Worm (Caenorhabditis elegans): ENCODE results near the gene C17B7.4.

DNA sequence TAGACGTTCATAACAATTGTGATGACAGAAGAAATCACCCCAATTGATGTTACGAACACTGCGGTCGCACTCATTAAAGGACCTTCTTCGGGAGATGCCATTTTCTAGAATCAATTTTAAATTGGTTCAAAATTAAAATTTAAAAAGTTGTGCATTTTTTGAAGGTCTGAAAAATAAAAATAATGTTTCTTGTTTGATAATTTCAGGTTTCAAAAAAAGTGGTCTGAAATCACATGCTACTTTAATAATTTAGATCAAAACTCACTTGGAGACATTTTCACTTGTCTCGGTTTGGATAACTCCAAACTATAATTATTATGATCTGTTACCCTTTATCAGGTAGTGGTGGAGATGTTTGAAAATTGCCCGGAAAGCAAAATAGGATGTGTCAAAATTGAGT, 37.9 kb downstream of the C17B7.4 start, which contains the start of gene srbc-2:
- TF ChIP-seq unc-39 (tag; optimal IDR thresholded peaks at IDR 0.05) (no peak), unc-62 (GFP tag; optimal IDR thresholded peaks at IDR 0.05) (no peak), blmp-1 (tag; optimal IDR thresholded peaks at IDR 0.05) (no peak), mls-2 (tag; optimal IDR thresholded peaks at IDR 0.05) (no peak), flh-1 (GFP tag; optimal IDR thresholded peaks at IDR 0.05) (no peak), nhr-76 (tag; optimal IDR thresholded peaks at IDR 0.05) (no peak), lin-13 (tag; optimal IDR thresholded peaks at IDR 0.05) (no peak), ztf-11 (tag; optimal IDR thresholded peaks at IDR 0.05) (no peak), unc-120 (tag; optimal IDR thresholded peaks at IDR 0.05; ENCODE audit: poor library complexity, severe bottlenecking) (no peak)
